Worm (Caenorhabditis elegans) whole organism, young adult: ENCODE data around the gene T25B9.2.
A peak's percentile ranks its signal among the peaks of the same experiment; 100 is the strongest.

Source experiments
- B0261.1 ChIP-seq: sonication (generic microtip); optimal IDR thresholded peaks from 2 replicates; lab custom pipeline; 2016; ENCODE audit warnings: mild to moderate bottlenecking, missing genetic modification characterization, moderate library complexity, missing compliant biosample characterization
- C17E4.6 ChIP-seq: fragments of 200-800 bp; sonication (Bioruptor generic); IDR thresholded peaks from 2 replicates; pipeline ENCODE4 v1.3.6; 2022; ENCODE audit warnings: missing genetic modification reagents, missing genetic modification characterization, missing compliant biosample characterization
- F22D6.2 ChIP-seq: sonication (generic microtip); optimal IDR thresholded peaks from 2 replicates; lab custom pipeline; 2016; ENCODE audit warnings: mild to moderate bottlenecking, missing genetic modification characterization, missing compliant biosample characterization
- F23B12.7 ChIP-seq: sonication (generic microtip); optimal IDR thresholded peaks from 2 replicates; lab custom pipeline; 2017; ENCODE audit warnings: missing genetic modification characterization, mild to moderate bottlenecking, missing compliant biosample characterization, antibody characterized with exemption, moderate library complexity; ENCODE audit not compliant: insufficient read depth
- F37B4.10 ChIP-seq: fragments of 200-800 bp; sonication (Bioruptor generic); IDR thresholded peaks from 2 replicates; pipeline ENCODE4 v1.3.6; 2022; ENCODE audit warnings: missing genetic modification characterization, missing compliant biosample characterization
- F52B5.7 ChIP-seq: sonication (generic microtip); optimal IDR thresholded peaks from 2 replicates; lab custom pipeline; 2016; ENCODE audit warnings: mild to moderate bottlenecking, missing genetic modification characterization, missing compliant biosample characterization
- F57A8.1 ChIP-seq: fragments of 200-800 bp; sonication (Bioruptor generic); optimal IDR thresholded peaks from 2 replicates; lab custom pipeline; 2018; ENCODE audit warnings: mild to moderate bottlenecking, missing genetic modification characterization, moderate library complexity, missing compliant biosample characterization
- K11D2.4 ChIP-seq: fragments of 200-800 bp; sonication (Bioruptor generic); IDR thresholded peaks from 2 replicates; pipeline ENCODE4 v1.3.6; 2022; ENCODE audit warnings: missing genetic modification reagents, missing genetic modification characterization, missing compliant biosample characterization
- T07F8.4 ChIP-seq: sonication (generic microtip); optimal IDR thresholded peaks from 2 replicates; lab custom pipeline; 2016; ENCODE audit warnings: mild to moderate bottlenecking, missing genetic modification characterization, moderate library complexity, missing compliant biosample characterization
- Y56A3A.18 ChIP-seq: fragments of 200-800 bp; sonication (Bioruptor generic); IDR thresholded peaks from 2 replicates; pipeline ENCODE4 v1.3.6; 2022; ENCODE audit warnings: missing genetic modification reagents, missing genetic modification characterization, missing compliant biosample characterization
- Y67H2A.10 ChIP-seq: fragments of 200-800 bp; sonication (Bioruptor generic); conservative IDR thresholded peaks from 2 replicates; pipeline ENCODE4 v1.3.6; 2022; ENCODE audit warnings: missing genetic modification reagents, missing genetic modification characterization, missing compliant biosample characterization
- Y79H2A.3 ChIP-seq: fragments of 200-800 bp; sonication (Bioruptor generic); conservative IDR thresholded peaks from 2 replicates; pipeline ENCODE4 v1.3.6; 2022; ENCODE audit warnings: missing genetic modification reagents, missing genetic modification characterization, missing compliant biosample characterization
- aptf-3 ChIP-seq: fragments of 200-800 bp; sonication (Bioruptor generic); IDR thresholded peaks from 2 replicates; pipeline ENCODE4 v1.3.6; 2022; ENCODE audit warnings: missing genetic modification characterization, missing compliant biosample characterization
- bed-1 ChIP-seq: fragments of 200-800 bp; sonication (Bioruptor generic); IDR thresholded peaks from 2 replicates; pipeline ENCODE4 v1.3.6; 2022; ENCODE audit warnings: missing genetic modification reagents, missing genetic modification characterization, missing compliant biosample characterization
- ceh-100 ChIP-seq: fragments of 200-800 bp; sonication (Bioruptor generic); IDR thresholded peaks from 2 replicates; pipeline ENCODE4 v1.3.6; 2022; ENCODE audit warnings: missing genetic modification reagents, missing genetic modification characterization, missing compliant biosample characterization
- ceh-40 ChIP-seq: fragments of 200-800 bp; sonication (Bioruptor generic); IDR thresholded peaks from 2 replicates; pipeline ENCODE4 v1.3.6; 2022; ENCODE audit warnings: missing genetic modification characterization, missing compliant biosample characterization
- ceh-58 ChIP-seq: fragments of 200-800 bp; sonication (Bioruptor generic); IDR thresholded peaks from 2 replicates; pipeline ENCODE4 v1.3.6; 2022; ENCODE audit warnings: missing genetic modification characterization, missing compliant biosample characterization
- die-1 ChIP-seq: sonication (generic microtip); optimal IDR thresholded peaks from 2 replicates; lab custom pipeline; 2016; ENCODE audit warnings: missing genotype, mild to moderate bottlenecking, missing genetic modification characterization, missing compliant biosample characterization
- dpff-1 ChIP-seq: sonication (generic microtip); optimal IDR thresholded peaks from 2 replicates; lab custom pipeline; 2017; ENCODE audit warnings: mild to moderate bottlenecking, missing genetic modification characterization, missing compliant biosample characterization
- egl-18 ChIP-seq: fragments of 200-800 bp; sonication (Bioruptor generic); IDR thresholded peaks from 2 replicates; pipeline ENCODE4 v1.3.6; 2022; ENCODE audit warnings: missing genetic modification reagents, missing genetic modification characterization, missing compliant biosample characterization
- fkh-3 ChIP-seq: sonication (generic microtip); optimal IDR thresholded peaks from 2 replicates; lab custom pipeline; 2016; ENCODE audit warnings: mild to moderate bottlenecking, missing genetic modification characterization, missing compliant biosample characterization
- hlh-12 ChIP-seq: sonication (generic microtip); optimal IDR thresholded peaks from 2 replicates; lab custom pipeline; 2016; ENCODE audit warnings: missing genetic modification characterization, missing compliant biosample characterization
- hlh-26 ChIP-seq: fragments of 200-800 bp; sonication (Bioruptor generic); conservative IDR thresholded peaks from 2 replicates; pipeline ENCODE4 v1.3.6; 2022; ENCODE audit warnings: missing genetic modification reagents, missing genetic modification characterization, missing compliant biosample characterization
- hmg-20 ChIP-seq: fragments of 200-800 bp; sonication (Bioruptor generic); IDR thresholded peaks from 2 replicates; pipeline ENCODE4 v1.3.6; 2022; ENCODE audit warnings: missing genetic modification reagents, missing genetic modification characterization, missing compliant biosample characterization
- lin-40 ChIP-seq: sonication (generic microtip); optimal IDR thresholded peaks from 2 replicates; lab custom pipeline; 2016; ENCODE audit warnings: missing genetic modification characterization, mild to moderate bottlenecking, missing compliant biosample characterization, missing genotype, missing genetic modification reagents
- lir-1 ChIP-seq: fragments of 200-800 bp; sonication (Bioruptor generic); conservative IDR thresholded peaks from 2 replicates; pipeline ENCODE4 v1.3.6; 2022; ENCODE audit warnings: missing genetic modification reagents, missing genetic modification characterization, missing compliant biosample characterization
- madf-10 ChIP-seq: sonication (generic microtip); optimal IDR thresholded peaks from 2 replicates; lab custom pipeline; 2016; ENCODE audit warnings: mild to moderate bottlenecking, missing genetic modification characterization, missing compliant biosample characterization
- madf-3 ChIP-seq: fragments of 200-800 bp; sonication (Bioruptor generic); IDR thresholded peaks from 2 replicates; pipeline ENCODE4 v1.3.6; 2022; ENCODE audit warnings: missing genetic modification reagents, missing genetic modification characterization, missing compliant biosample characterization
- madf-8 ChIP-seq: fragments of 200-800 bp; sonication (Bioruptor generic); conservative IDR thresholded peaks from 2 replicates; pipeline ENCODE4 v1.3.6; 2022; ENCODE audit warnings: missing genetic modification reagents, missing genetic modification characterization, missing compliant biosample characterization
- mcd-1 ChIP-seq: fragments of 200-800 bp; sonication (Bioruptor generic); IDR thresholded peaks from 2 replicates; pipeline ENCODE4 v1.3.6; 2022; ENCODE audit warnings: missing genetic modification reagents, missing genetic modification characterization, missing compliant biosample characterization
- mel-28 ChIP-seq: sonication (generic microtip); optimal IDR thresholded peaks from 2 replicates; lab custom pipeline; 2016; ENCODE audit warnings: borderline replicate concordance, mild to moderate bottlenecking, missing genetic modification characterization, missing compliant biosample characterization
- mes-4 ChIP-seq: sonication (generic microtip); optimal IDR thresholded peaks from 2 replicates; lab custom pipeline; 2016; ENCODE audit warnings: missing genotype, missing genetic modification characterization, missing compliant biosample characterization
- nfyb-1 ChIP-seq: fragments of 200-800 bp; sonication (Bioruptor generic); IDR thresholded peaks from 2 replicates; pipeline ENCODE4 v1.3.6; 2022; ENCODE audit warnings: missing genetic modification reagents, missing genetic modification characterization, missing compliant biosample characterization
- nhr-120 ChIP-seq: fragments of 200-800 bp; sonication (Bioruptor generic); IDR thresholded peaks from 2 replicates; pipeline ENCODE4 v1.3.6; 2022; ENCODE audit warnings: missing genetic modification characterization, missing compliant biosample characterization
- nhr-90 ChIP-seq: sonication (generic microtip); optimal IDR thresholded peaks from 2 replicates; lab custom pipeline; 2016; ENCODE audit warnings: missing genotype, mild to moderate bottlenecking, missing genetic modification characterization, missing compliant biosample characterization
- rcor-1 ChIP-seq: fragments of 200-800 bp; sonication (Bioruptor generic); IDR thresholded peaks from 2 replicates; pipeline ENCODE4 v1.3.6; 2022; ENCODE audit warnings: missing genetic modification reagents, missing genetic modification characterization, missing compliant biosample characterization
- rec-8 ChIP-seq, 2 experiments: sonication (generic microtip); optimal IDR thresholded peaks; 2 replicates each; lab custom pipeline; 2016; ENCODE audit warnings: mild to moderate bottlenecking in 2 of 2, missing genetic modification characterization in 2 of 2, missing genetic modification reagents in 2 of 2, missing genotype in 2 of 2, missing biosample characterization in 1 of 2, missing compliant biosample characterization in 1 of 2, moderate library complexity in 1 of 2
- somi-1 ChIP-seq: fragments of 200-800 bp; sonication (Bioruptor generic); optimal IDR thresholded peaks from 2 replicates; lab custom pipeline; 2018; ENCODE audit warnings: mild to moderate bottlenecking, missing genetic modification characterization, missing compliant biosample characterization
- tlf-1 ChIP-seq: fragments of 200-800 bp; sonication (Bioruptor generic); optimal IDR thresholded peaks from 2 replicates; lab custom pipeline; 2018; ENCODE audit warnings: mild to moderate bottlenecking, missing genetic modification characterization, missing compliant biosample characterization
- zim-3 ChIP-seq: sonication (generic microtip); optimal IDR thresholded peaks from 2 replicates; lab custom pipeline; 2017; ENCODE audit warnings: mild to moderate bottlenecking, missing genetic modification characterization, moderate library complexity, missing compliant biosample characterization
- ztf-18 ChIP-seq: sonication (generic microtip); optimal IDR thresholded peaks from 2 replicates; lab custom pipeline; 2016; ENCODE audit warnings: missing genotype, mild to moderate bottlenecking, missing genetic modification characterization, missing compliant biosample characterization
- ztf-26 ChIP-seq: sonication (generic microtip); optimal IDR thresholded peaks from 2 replicates; lab custom pipeline; 2017; ENCODE audit warnings: missing genetic modification characterization, missing compliant biosample characterization
- ztf-6 ChIP-seq: fragments of 200-800 bp; sonication (Bioruptor generic); IDR thresholded peaks from 2 replicates; pipeline ENCODE4 v1.3.6; 2022; ENCODE audit warnings: missing genetic modification reagents, missing genetic modification characterization, missing compliant biosample characterization

The T25B9.2 gene

ce11 chrIV:10782014-10782413, 30.4 kb upstream of the T25B9.2 start:
- TF ChIP-seq lin-40 (peak; percentile 32), ceh-58 (GFP tag; lab: Robert Waterston, UW) (no peak), ztf-26 (tag; lab: Kevin White, UChicago) (peak; percentile 57), tlf-1 (GFP tag; lab: Kevin White, UChicago) (no peak)

DNA sequence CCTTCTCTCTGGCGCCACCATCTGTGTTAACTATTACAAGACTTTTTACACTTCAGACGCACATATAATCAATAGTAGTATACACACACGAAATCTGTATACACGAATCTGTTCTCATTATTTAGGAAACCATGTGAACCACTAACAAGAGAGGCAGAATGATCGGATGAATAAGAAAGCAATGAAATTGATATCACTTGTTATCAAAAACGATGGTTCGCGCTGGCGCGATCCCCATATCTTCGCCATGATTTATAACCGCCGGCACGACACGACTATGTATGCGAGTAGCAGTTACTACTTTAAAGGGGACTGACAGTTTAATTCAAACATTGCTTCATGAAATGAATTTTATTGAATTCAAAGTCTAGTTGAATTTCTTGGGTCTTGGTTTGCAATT, 29.7 kb upstream of the T25B9.2 start:
- TF ChIP-seq ztf-26 (tag; lab: Kevin White, UChicago) (no peak), F52B5.7 (tag; lab: Kevin White, UChicago) (no peak), die-1 (tag; lab: Kevin White, UChicago) (no peak), hmg-20 (GFP tag; lab: Robert Waterston, UW) (no peak), hlh-12 (tag; lab: Kevin White, UChicago) (no peak), tlf-1 (GFP tag; lab: Kevin White, UChicago) (no peak), egl-18 (GFP tag; lab: Robert Waterston, UW) (no peak), F57A8.1 (GFP tag; lab: Kevin White, UChicago) (no peak), hlh-26 (no peak), madf-8 (GFP tag; lab: Robert Waterston, UW) (no peak), B0261.1 (tag; lab: Kevin White, UChicago) (no peak), C17E4.6 (GFP tag; lab: Robert Waterston, UW) (no peak), F23B12.7 (tag; lab: Kevin White, UChicago) (no peak)

- TF ChIP-seq ceh-40 (no peak), zim-3 (no peak), Y67H2A.10 (GFP tag; lab: Robert Waterston, UW) (no peak), K11D2.4 (GFP tag; lab: Robert Waterston, UW) (no peak), mcd-1 (GFP tag; lab: Robert Waterston, UW) (no peak), bed-1 (GFP tag; lab: Robert Waterston, UW) (no peak), somi-1 (GFP tag; lab: Kevin White, UChicago) (no peak), mes-4 (tag; lab: Kevin White, UChicago) (no peak), ztf-6 (GFP tag; lab: Robert Waterston, UW) (no peak), dpff-1 (tag; lab: Kevin White, UChicago) (no peak), rcor-1 (no peak), mel-28 (tag; lab: Kevin White, UChicago) (no peak), F37B4.10 (GFP tag; lab: Robert Waterston, UW) (no peak), ztf-18 (tag; lab: Kevin White, UChicago) (no peak), lir-1 (GFP tag; lab: Robert Waterston, UW) (no peak)
These were observed 28.9 kb upstream of the T25B9.2 start, which contains the start of gene swt-3 for ce11 chrIV:10780583-10780982. Gene swt-3 (minus strand): TSS chrIV:10780683.

- TF ChIP-seq F22D6.2 (tag; lab: Kevin White, UChicago) (no peak), F52B5.7 (tag; lab: Kevin White, UChicago) (no peak), nfyb-1 (GFP tag; lab: Robert Waterston, UW) (0 out of 2 replicates have a peak, but pooled peaks have one; percentile 11)
- TF ChIP-seq, all 124 proteins: peak for 1
These were observed 27.7 kb upstream of the T25B9.2 start for ce11 chrIV:10779328-10779727.

DNA sequence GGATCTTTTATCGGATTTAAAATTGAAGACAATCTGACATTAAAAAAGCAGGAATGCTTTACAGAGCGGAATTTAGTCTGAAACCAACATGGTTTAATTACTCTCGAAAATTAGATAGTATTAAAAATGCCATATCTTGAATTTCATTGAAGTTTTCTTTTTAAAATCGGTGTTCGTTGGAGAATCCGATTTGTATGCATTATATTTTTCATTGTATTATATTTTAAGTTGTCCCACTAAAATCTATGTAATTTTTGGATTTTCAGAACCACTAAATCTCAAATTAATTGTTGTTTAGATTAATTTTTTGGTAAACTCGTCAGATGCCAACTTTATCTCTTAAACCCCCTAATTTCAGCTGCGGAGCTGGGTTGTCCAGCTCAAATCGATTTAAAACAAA, 26.9 kb upstream of the T25B9.2 start:
- no peak for TF ChIP-seq Y56A3A.18
- no peak for TF ChIP-seq rec-8 (tag; optimal IDR thresholded peaks at IDR 0.05; lab: Kevin White, UChicago)
- no peak for TF ChIP-seq nhr-90 (tag; lab: Kevin White, UChicago)
- no peak for TF ChIP-seq ceh-100 (GFP tag; lab: Robert Waterston, UW)
- TF ChIP-seq tlf-1 (GFP tag; lab: Kevin White, UChicago) = no peak
- no peak for TF ChIP-seq madf-3 (GFP tag; lab: Robert Waterston, UW)
- no peak for TF ChIP-seq T07F8.4 (tag; lab: Kevin White, UChicago)
- TF ChIP-seq F57A8.1 (GFP tag; lab: Kevin White, UChicago) = no peak
- TF ChIP-seq C17E4.6 (GFP tag; lab: Robert Waterston, UW) = no peak
- no peak for TF ChIP-seq egl-18 (GFP tag; lab: Robert Waterston, UW)
- no peak for TF ChIP-seq fkh-3 (tag; lab: Kevin White, UChicago)
- TF ChIP-seq nhr-120 (GFP tag; lab: Robert Waterston, UW) = no peak
- no peak for TF ChIP-seq aptf-3 (GFP tag; lab: Robert Waterston, UW)
- no peak for TF ChIP-seq Y79H2A.3 (GFP tag; lab: Robert Waterston, UW)
- TF ChIP-seq ztf-26 (tag; lab: Kevin White, UChicago) = peak; percentile 11
- TF ChIP-seq madf-10 (tag; lab: Kevin White, UChicago) = no peak
